Worm (Caenorhabditis elegans) whole organism, L1 larva: ENCODE measurements around the gene arrd-28.

ENCODE experiments used
- alr-1 ChIP-seq: fragments of 200-800 bp; sonication (Bioruptor generic); optimal IDR thresholded peaks from 2 replicates; lab custom pipeline; 2018; ENCODE audit warnings: borderline replicate concordance, mild to moderate bottlenecking, missing genetic modification characterization, missing compliant biosample characterization
- ama-1 ChIP-seq: fragments of 150-350 bp; optimal IDR thresholded peaks from 2 replicates; lab custom pipeline; 2014
- ceh-88 ChIP-seq: fragments of 200-800 bp; sonication (Bioruptor generic); IDR thresholded peaks from 2 replicates; pipeline ENCODE4 v1.3.6; 2022; ENCODE audit warnings: missing genetic modification characterization, missing compliant biosample characterization
- lir-3 ChIP-seq: sonication (generic microtip); optimal IDR thresholded peaks from 2 replicates; lab custom pipeline; 2016; ENCODE audit warnings: mild to moderate bottlenecking, missing genetic modification characterization, moderate library complexity, missing compliant biosample characterization; ENCODE audit not compliant: poor library complexity
- ztf-11 ChIP-seq, 2 experiments: sonication (generic microtip); optimal IDR thresholded peaks; 2 replicates each; lab custom pipeline; 2016 to 2017; ENCODE audit warnings: missing genetic modification characterization in 2 of 2, missing biosample characterization in 1 of 2, missing compliant biosample characterization in 1 of 2

DNA sequence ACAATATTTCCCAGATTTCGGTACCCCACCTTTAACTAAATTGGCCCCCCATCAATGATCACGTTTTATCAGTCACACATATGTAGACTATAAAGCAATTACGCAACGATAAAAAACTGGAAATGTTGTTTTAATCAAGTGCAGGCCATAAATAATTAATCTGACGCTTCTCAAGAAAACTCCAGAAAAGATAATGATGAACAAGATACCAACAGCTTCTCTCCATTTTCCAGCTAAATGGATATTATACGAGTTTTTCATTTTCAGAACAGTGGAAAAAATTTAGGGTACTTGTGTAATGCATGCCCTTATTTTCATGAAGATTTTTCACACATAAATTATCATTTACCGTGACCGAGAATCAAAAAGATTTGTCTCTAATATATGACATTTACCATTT lies 32.5 kb downstream of the arrd-28 start:
- TF ChIP-seq lir-3 (tag; lab: Kevin White, UChicago) (no peak), ztf-11 (tag; optimal IDR thresholded peaks at IDR 0.05; lab: Kevin White, UChicago) (no peak), alr-1 (tag; lab: Kevin White, UChicago) (no peak), ama-1 (lab: Kevin White, UChicago) (no peak), ceh-88 (GFP tag; lab: Robert Waterston, UW) (no peak)
